Fruit fly (Drosophila melanogaster) whole organism, pupa: ENCODE measurements around the gene CG17270.

ENCODE experiments used
- CG10348 ChIP-seq: fragments of 200-800 bp; sonication (Bioruptor generic); IDR thresholded peaks from 2 replicates; pipeline ENCODE4 v1.3.6; 2022; ENCODE audit warnings: missing biosample characterization, missing genetic modification characterization
- CG12605 ChIP-seq: fragments of 200-800 bp; sonication (Bioruptor generic); IDR thresholded peaks from 2 replicates; pipeline ENCODE4 v1.3.6; 2022; ENCODE audit warnings: missing biosample characterization, missing genetic modification characterization
- CG13204 ChIP-seq: fragments of 200-800 bp; sonication (Bioruptor generic); optimal IDR thresholded peaks from 2 replicates; lab custom pipeline; 2018; ENCODE audit warnings: missing biosample characterization, mild to moderate bottlenecking, missing genetic modification characterization, moderate library complexity
- CG14655 ChIP-seq: fragments of 200-800 bp; sonication (Bioruptor generic); optimal IDR thresholded peaks from 3 replicates; lab custom pipeline; 2017; ENCODE audit warnings: mild to moderate bottlenecking, missing biosample characterization, missing genetic modification reagents, missing genetic modification characterization
- CG15710 ChIP-seq: fragments of 200-800 bp; sonication (Bioruptor generic); optimal IDR thresholded peaks from 2 replicates; lab custom pipeline; 2018; ENCODE audit warnings: missing biosample characterization, mild to moderate bottlenecking, missing genetic modification characterization, moderate library complexity
- CG17806 ChIP-seq: fragments of 200-800 bp; sonication (Bioruptor generic); optimal IDR thresholded peaks from 2 replicates; lab custom pipeline; 2018; ENCODE audit warnings: missing biosample characterization, mild to moderate bottlenecking, missing genetic modification characterization, moderate library complexity
- CG32121 ChIP-seq: fragments of 200-800 bp; sonication (Bioruptor generic); IDR thresholded peaks from 2 replicates; pipeline ENCODE4 v1.3.6; 2022; ENCODE audit warnings: missing biosample characterization, missing genetic modification characterization
- CG34367 ChIP-seq: fragments of 200-800 bp; sonication (Bioruptor generic); optimal IDR thresholded peaks from 2 replicates; lab custom pipeline; 2018; ENCODE audit warnings: missing biosample characterization, mild to moderate bottlenecking, missing genetic modification characterization
- CG4496 ChIP-seq: fragments of 200-800 bp; sonication (Bioruptor generic); IDR thresholded peaks from 3 replicates; pipeline ENCODE4 v1.3.6; 2022; ENCODE audit warnings: missing biosample characterization, missing genetic modification characterization
- CG8159 ChIP-seq: fragments of 200-800 bp; sonication (Bioruptor generic); optimal IDR thresholded peaks from 3 replicates; lab custom pipeline; 2018; ENCODE audit warnings: missing biosample characterization, mild to moderate bottlenecking, missing genetic modification characterization, moderate library complexity
- CG8301 ChIP-seq: fragments of 200-800 bp; sonication (Bioruptor generic); optimal IDR thresholded peaks from 2 replicates; lab custom pipeline; 2018; ENCODE audit warnings: missing biosample characterization, mild to moderate bottlenecking, missing genetic modification characterization
- CG9948 ChIP-seq: fragments of 200-800 bp; sonication (Bioruptor generic); optimal IDR thresholded peaks from 2 replicates; lab custom pipeline; 2018; ENCODE audit warnings: missing biosample characterization, mild to moderate bottlenecking, missing genetic modification characterization, moderate library complexity
- D1 ChIP-seq: fragments of 200-800 bp; sonication (Bioruptor generic); optimal IDR thresholded peaks from 2 replicates; lab custom pipeline; 2018; ENCODE audit warnings: missing biosample characterization, mild to moderate bottlenecking, missing genetic modification characterization, moderate library complexity
- EcR ChIP-seq: fragments of 200-800 bp; sonication (Bioruptor generic); optimal IDR thresholded peaks from 3 replicates; lab custom pipeline; 2019; ENCODE audit warnings: missing biosample characterization, missing genetic modification characterization, mild to moderate bottlenecking, moderate library complexity, missing genetic modification reagents
- Ets98B ChIP-seq: fragments of 200-800 bp; sonication (Bioruptor generic); IDR thresholded peaks from 2 replicates; pipeline ENCODE4 v1.3.6; 2022; ENCODE audit warnings: missing biosample characterization, missing genetic modification characterization
- Pif1A ChIP-seq: fragments of 200-800 bp; sonication (Bioruptor generic); optimal IDR thresholded peaks from 3 replicates; lab custom pipeline; 2016; ENCODE audit warnings: missing biosample characterization, missing genetic modification characterization
- Pif1B ChIP-seq: fragments of 200-800 bp; sonication (Bioruptor generic); optimal IDR thresholded peaks from 3 replicates; lab custom pipeline; 2016; ENCODE audit warnings: missing biosample characterization, missing genetic modification characterization
- Snoo ChIP-seq: fragments of 200-800 bp; sonication (Bioruptor generic); optimal IDR thresholded peaks from 3 replicates; lab custom pipeline; 2017; ENCODE audit warnings: missing biosample characterization, mild to moderate bottlenecking, missing genetic modification characterization, inconsistent platforms
- fd96Ca ChIP-seq: fragments of 200-800 bp; sonication (Bioruptor generic); IDR thresholded peaks from 3 replicates; pipeline ENCODE4 v1.3.6; 2022; ENCODE audit warnings: missing biosample characterization, missing genetic modification characterization
- gl ChIP-seq: fragments of 200-800 bp; sonication (Bioruptor generic); optimal IDR thresholded peaks from 2 replicates; lab custom pipeline; 2018; ENCODE audit warnings: missing biosample characterization, mild to moderate bottlenecking, missing genetic modification characterization
- rn ChIP-seq: fragments of 200-800 bp; sonication (Bioruptor generic); IDR thresholded peaks from 2 replicates; pipeline ENCODE4 v1.3.6; 2022; ENCODE audit warnings: missing biosample characterization, missing genetic modification characterization

Gene CG17270

dm6 chr3R:20841840-20842239, 23.1 kb upstream of the CG17270 start, which contains the start of gene CG15695:
Gene CG15695, plus strand, starts transcription at chr3R:20842140.
- no peak for TF ChIP-seq CG32121
- no peak for TF ChIP-seq EcR
- no peak for TF ChIP-seq CG13204 (GFP tag; lab: Kevin White, UChicago)
- no peak for TF ChIP-seq Ets98B (GFP tag; lab: Robert Waterston, UW)
- no peak for TF ChIP-seq CG10348 (GFP tag; lab: Robert Waterston, UW)
- no peak for TF ChIP-seq fd96Ca (GFP tag; lab: Robert Waterston, UW)
- no peak for TF ChIP-seq gl
- no peak for TF ChIP-seq CG9948 (tag; lab: Kevin White, UChicago)
- TF ChIP-seq D1 (tag; lab: Kevin White, UChicago), result no peak
- no peak for TF ChIP-seq Snoo (tag; lab: Kevin White, UChicago)

DNA sequence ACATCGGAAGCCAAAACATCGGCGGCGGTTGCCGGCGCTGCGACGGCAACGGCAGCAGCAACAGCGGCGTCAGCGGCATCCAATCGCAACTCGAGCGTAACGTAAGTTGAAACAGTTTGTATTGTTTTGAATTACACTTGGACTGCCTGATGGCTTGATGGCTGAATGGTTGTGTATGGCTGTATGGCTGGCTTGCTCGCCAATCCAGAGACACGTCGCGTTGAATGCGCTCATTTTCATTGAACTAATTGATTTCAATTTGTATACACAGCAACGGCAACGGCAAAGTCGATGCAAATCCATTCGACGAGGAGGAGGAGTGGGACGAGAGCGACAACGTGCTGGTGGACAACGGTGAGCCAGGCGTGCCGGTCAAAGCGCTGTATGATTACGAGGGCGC, 20.1 kb upstream of the CG17270 start:
- TF ChIP-seq rn (no peak), D1 (tag; lab: Kevin White, UChicago) (no peak), CG32121 (no peak), CG15710 (tag; lab: Kevin White, UChicago) (no peak), CG12605 (no peak), Ets98B (GFP tag; lab: Robert Waterston, UW) (no peak), CG10348 (GFP tag; lab: Robert Waterston, UW) (no peak), CG13204 (GFP tag; lab: Kevin White, UChicago) (no peak), CG17806 (tag; lab: Kevin White, UChicago) (no peak), CG4496 (no peak), CG8159 (tag; lab: Kevin White, UChicago) (no peak), gl (no peak), CG14655 (no peak)
- TF ChIP-seq, all 21 proteins: peak for 0

dm6 chr3R:20837242-20837664, 18.5 kb upstream of the CG17270 start:
- TF ChIP-seq fd96Ca (GFP tag; lab: Robert Waterston, UW), result no peak
- TF ChIP-seq CG34367 (tag; lab: Kevin White, UChicago), result no peak
- TF ChIP-seq rn, result no peak
- TF ChIP-seq CG17806 (tag; lab: Kevin White, UChicago), result no peak
- TF ChIP-seq EcR, result no peak
- no peak for TF ChIP-seq Pif1B (GFP tag; lab: Kevin White, UChicago)
- TF ChIP-seq CG8301 (tag; lab: Kevin White, UChicago), result no peak
- TF ChIP-seq CG14655, result no peak
- no peak for TF ChIP-seq CG4496
- TF ChIP-seq CG32121, result no peak
- no peak for TF ChIP-seq CG9948 (tag; lab: Kevin White, UChicago)
- TF ChIP-seq Ets98B (GFP tag; lab: Robert Waterston, UW), result no peak
- TF ChIP-seq Snoo (tag; lab: Kevin White, UChicago), result no peak
- no peak for TF ChIP-seq CG10348 (GFP tag; lab: Robert Waterston, UW)
- TF ChIP-seq D1 (tag; lab: Kevin White, UChicago), result no peak
- no peak for TF ChIP-seq CG15710 (tag; lab: Kevin White, UChicago)
- TF ChIP-seq CG12605, result no peak
- TF ChIP-seq gl, result no peak

dm6 chr3R:20836257-20836856, 17.6 kb upstream of the CG17270 start:
- TF ChIP-seq CG14655 (peak; percentile 72), CG4496 (0 out of 3 replicates have a peak, but pooled peaks have one; percentile 23), Ets98B (GFP tag; lab: Robert Waterston, UW) (no peak), rn (no peak), fd96Ca (GFP tag; lab: Robert Waterston, UW) (no peak), Snoo (tag; lab: Kevin White, UChicago) (no peak), CG8159 (tag; lab: Kevin White, UChicago) (no peak), Pif1B (GFP tag; lab: Kevin White, UChicago) (peak; percentile 8), CG10348 (GFP tag; lab: Robert Waterston, UW) (no peak), CG15710 (tag; lab: Kevin White, UChicago) (peak; percentile 6), gl (no peak), CG17806 (tag; lab: Kevin White, UChicago) (peak; percentile 0), CG32121 (no peak), CG9948 (tag; lab: Kevin White, UChicago) (no peak), EcR (no peak), Pif1A (GFP tag; lab: Kevin White, UChicago) (peak; percentile 17), CG8301 (tag; lab: Kevin White, UChicago) (peak; percentile 49), CG12605 (no peak), CG34367 (tag; lab: Kevin White, UChicago) (no peak), D1 (tag; lab: Kevin White, UChicago) (no peak), CG13204 (GFP tag; lab: Kevin White, UChicago) (no peak)

dm6 chr3R:20835531-20835930, 16.8 kb upstream of the CG17270 start:
- TF ChIP-seq CG34367 (tag; lab: Kevin White, UChicago) (no peak), D1 (tag; lab: Kevin White, UChicago) (no peak), CG8159 (tag; lab: Kevin White, UChicago) (no peak), Snoo (tag; lab: Kevin White, UChicago) (peak; percentile 6), fd96Ca (GFP tag; lab: Robert Waterston, UW) (no peak), CG9948 (tag; lab: Kevin White, UChicago) (no peak), CG13204 (GFP tag; lab: Kevin White, UChicago) (no peak), CG4496 (no peak), Ets98B (GFP tag; lab: Robert Waterston, UW) (no peak), CG32121 (no peak), CG17806 (tag; lab: Kevin White, UChicago) (no peak), CG8301 (tag; lab: Kevin White, UChicago) (no peak), EcR (peak; percentile 36), CG14655 (no peak), CG15710 (tag; lab: Kevin White, UChicago) (no peak), CG10348 (GFP tag; lab: Robert Waterston, UW) (no peak), rn (no peak), Pif1B (GFP tag; lab: Kevin White, UChicago) (peak; percentile 18), CG12605 (no peak), gl (no peak)
